Worm (Caenorhabditis elegans): ENCODE results near the gene fbxa-169.

DNA sequence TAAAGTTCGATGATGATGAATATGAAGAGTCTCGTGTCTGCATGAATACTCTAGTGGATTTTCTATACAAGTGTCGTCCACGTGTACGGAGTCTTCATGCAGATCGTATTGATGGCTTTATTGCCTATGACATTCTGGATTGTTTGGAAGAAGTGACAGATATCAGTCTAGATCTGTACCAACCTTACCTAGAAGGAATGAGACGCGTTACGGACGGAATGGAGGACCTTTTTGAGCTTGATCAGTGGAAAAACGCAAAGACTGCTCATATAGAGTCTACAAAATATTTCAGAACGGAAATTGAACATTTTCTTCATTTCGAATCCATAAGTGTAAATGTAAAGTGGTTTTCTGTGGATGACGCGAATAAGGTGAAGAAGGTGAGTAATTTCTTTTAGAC lies at the start of gene fbxa-169:
- TF ChIP-seq pha-4 (tag; optimal IDR thresholded peaks at IDR 0.05) (no peak), ccch-3 (GFP tag; optimal IDR thresholded peaks at IDR 0.05) (no peak), unc-62 (GFP tag; optimal IDR thresholded peaks at IDR 0.05) (no peak), akir-1 (GFP tag; optimal IDR thresholded peaks at IDR 0.05) (no peak), egl-44 (GFP tag; IDR thresholded peaks at IDR 0.05) (no peak), efl-1 (GFP tag; optimal IDR thresholded peaks at IDR 0.05) (no peak), dpff-1 (tag; optimal IDR thresholded peaks at IDR 0.05) (no peak)
